Fruit fly (Drosophila melanogaster): ENCODE data around the gene CG9215.

Gene CG9215

dm6 chrX:15593477-15594229 lies 11.0 kb upstream of the CG9215 start, which contains the start of gene Chsy (continued):
- no peak for TF ChIP-seq sc (optimal IDR thresholded peaks at IDR 0.05)
- TF ChIP-seq sc (GFP tag; optimal IDR thresholded peaks at IDR 0.05): no peak
- peak; percentile 73 for TF ChIP-seq Jarid2 (GFP tag; optimal IDR thresholded peaks at IDR 0.05)
- no peak for TF ChIP-seq CG10147 (GFP tag; optimal IDR thresholded peaks at IDR 0.05)
- TF ChIP-seq CG3163 (GFP tag; optimal IDR thresholded peaks at IDR 0.05): no peak
- TF ChIP-seq insv (GFP tag; optimal IDR thresholded peaks at IDR 0.05): no peak
- TF ChIP-seq CG6683 (GFP tag; optimal IDR thresholded peaks at IDR 0.05): no peak
- no peak for TF ChIP-seq peb (GFP tag; IDR thresholded peaks at IDR 0.05)
- TF ChIP-seq Dbx (GFP tag; IDR thresholded peaks at IDR 0.05): 0 out of 3 replicates have a peak, but pooled peaks have one; percentile 11
- no peak for TF ChIP-seq prd (optimal IDR thresholded peaks at IDR 0.05)
- peak; percentile 24; the same call in 1 of the 3 replicates for TF ChIP-seq prd (GFP tag; IDR thresholded peaks at IDR 0.05)
- TF ChIP-seq CG6854 (GFP tag; optimal IDR thresholded peaks at IDR 0.05): no peak
- peak; percentile 15 for TF ChIP-seq lab (GFP tag; optimal IDR thresholded peaks at IDR 0.05)
- no peak for TF ChIP-seq ase (GFP tag; IDR thresholded peaks at IDR 0.05)
- no peak for TF ChIP-seq CG16815 (GFP tag; optimal IDR thresholded peaks at IDR 0.05)
- no peak for TF ChIP-seq hth (optimal IDR thresholded peaks at IDR 0.05)
- TF ChIP-seq Bteb2 (GFP tag; optimal IDR thresholded peaks at IDR 0.05): no peak
- TF ChIP-seq CG6254 (GFP tag; optimal IDR thresholded peaks at IDR 0.05): no peak
- TF ChIP-seq CG2199 (GFP tag; IDR thresholded peaks at IDR 0.05): peak; percentile 69
- TF ChIP-seq so (GFP tag; IDR thresholded peaks at IDR 0.05): no peak
- TF ChIP-seq cwo (GFP tag; optimal IDR thresholded peaks at IDR 0.05): no peak
- TF ChIP-seq CG12744 (GFP tag; optimal IDR thresholded peaks at IDR 0.05): no peak
- TF ChIP-seq CG12236 (GFP tag; optimal IDR thresholded peaks at IDR 0.05): no peak
- TF ChIP-seq vnd (GFP tag; IDR thresholded peaks at IDR 0.05; ENCODE audit: partially characterized antibody): no peak
- TF ChIP-seq Bdp1 (GFP tag; optimal IDR thresholded peaks at IDR 0.05): no peak
- peak; percentile 79 to 80 for TF ChIP-seq Trl (optimal IDR thresholded peaks at IDR 0.05)
- TF ChIP-seq Trl (GFP tag; optimal IDR thresholded peaks at IDR 0.05): no peak
- no peak for TF ChIP-seq tap (tag; optimal IDR thresholded peaks at IDR 0.05)
- no peak for TF ChIP-seq Doc3 (GFP tag; IDR thresholded peaks at IDR 0.05; ENCODE audit: partially characterized antibody)
- TF ChIP-seq Dp (GFP tag; optimal IDR thresholded peaks at IDR 0.05): no peak
- no peak for TF ChIP-seq CG31365 (tag; optimal IDR thresholded peaks at IDR 0.05)
- TF ChIP-seq pho (GFP tag; optimal IDR thresholded peaks at IDR 0.05): no peak
- no peak for TF ChIP-seq cad (GFP tag; optimal IDR thresholded peaks at IDR 0.05)
- TF ChIP-seq CG17385 (GFP tag; optimal IDR thresholded peaks at IDR 0.05): peak; percentile 3
- 0 out of 3 replicates have a peak, but pooled peaks have one; percentile 36 for TF ChIP-seq zfh1 (GFP tag; IDR thresholded peaks at IDR 0.05)
- TF ChIP-seq CG18599 (GFP tag; optimal IDR thresholded peaks at IDR 0.05): no peak
- peak; percentile 49; the same call in 1 of the 4 replicates for TF ChIP-seq Gug (GFP tag; IDR thresholded peaks at IDR 0.05)
- no peak for TF ChIP-seq fu2 (GFP tag; optimal IDR thresholded peaks at IDR 0.05)
- no peak for TF ChIP-seq salm (tag; optimal IDR thresholded peaks at IDR 0.05)
- no peak for TF ChIP-seq CG13624 (GFP tag; optimal IDR thresholded peaks at IDR 0.05)
- no peak for TF ChIP-seq Lpt (GFP tag; optimal IDR thresholded peaks at IDR 0.05)
- no peak for TF ChIP-seq CG2712 (tag; optimal IDR thresholded peaks at IDR 0.05)
- peak; percentile 49 for TF ChIP-seq CG18262 (tag; optimal IDR thresholded peaks at IDR 0.05)
- no peak for TF ChIP-seq CG1602 (GFP tag; optimal IDR thresholded peaks at IDR 0.05)
- no peak for TF ChIP-seq CG11723 (GFP tag; optimal IDR thresholded peaks at IDR 0.05)
- TF ChIP-seq Dref (GFP tag; IDR thresholded peaks at IDR 0.05): no peak
- TF ChIP-seq CG4360 (GFP tag; IDR thresholded peaks at IDR 0.05): no peak
- no peak for TF ChIP-seq trem (tag; optimal IDR thresholded peaks at IDR 0.05)
- TF ChIP-seq lmd (GFP tag; IDR thresholded peaks at IDR 0.05): no peak
- TF ChIP-seq row (GFP tag; IDR thresholded peaks at IDR 0.05): peak; percentile 80
- TF ChIP-seq h (optimal IDR thresholded peaks at IDR 0.05): no peak
- no peak for TF ChIP-seq MBD-R2 (GFP tag; IDR thresholded peaks at IDR 0.05)

All from whole organism, embryonic.